Worm (Caenorhabditis elegans) whole organism, young adult: Measurements from ENCODE around the gene ndub-2.

Source experiments
- F39B2.1 ChIP-seq: fragments of 200-800 bp; sonication (Bioruptor generic); IDR thresholded peaks from 2 replicates; pipeline ENCODE4 v1.3.6; 2022; ENCODE audit warnings: missing genetic modification reagents, missing genetic modification characterization, missing compliant biosample characterization
- Y53G8AR.9 ChIP-seq: fragments of 200-800 bp; sonication (Bioruptor generic); conservative IDR thresholded peaks from 2 replicates; pipeline ENCODE4 v1.3.6; 2022; ENCODE audit warnings: missing genetic modification reagents, missing genetic modification characterization, missing compliant biosample characterization
- ZK185.1 ChIP-seq: sonication (generic microtip); optimal IDR thresholded peaks from 2 replicates; lab custom pipeline; 2016; ENCODE audit warnings: mild to moderate bottlenecking, missing genetic modification characterization, missing compliant biosample characterization; ENCODE audit not compliant: poor library complexity, severe bottlenecking
- akir-1 ChIP-seq: fragments of 200-800 bp; sonication (Bioruptor generic); optimal IDR thresholded peaks from 2 replicates; lab custom pipeline; 2018; ENCODE audit warnings: mild to moderate bottlenecking, missing genetic modification characterization, moderate library complexity, missing compliant biosample characterization
- attf-3 ChIP-seq: fragments of 200-800 bp; sonication (Bioruptor generic); conservative IDR thresholded peaks from 2 replicates; pipeline ENCODE4 v1.3.6; 2022; ENCODE audit warnings: missing genetic modification reagents, missing genetic modification characterization, missing compliant biosample characterization
- attf-5 ChIP-seq: fragments of 200-800 bp; sonication (Bioruptor generic); optimal IDR thresholded peaks from 2 replicates; lab custom pipeline; 2018; ENCODE audit warnings: mild to moderate bottlenecking, missing genetic modification characterization, missing compliant biosample characterization
- attf-6 ChIP-seq: fragments of 200-800 bp; sonication (Bioruptor generic); IDR thresholded peaks from 2 replicates; pipeline ENCODE4 v1.3.6; 2022; ENCODE audit warnings: missing genetic modification reagents, missing genetic modification characterization, missing compliant biosample characterization
- bed-1 ChIP-seq: fragments of 200-800 bp; sonication (Bioruptor generic); IDR thresholded peaks from 2 replicates; pipeline ENCODE4 v1.3.6; 2022; ENCODE audit warnings: missing genetic modification reagents, missing genetic modification characterization, missing compliant biosample characterization
- cebp-1 ChIP-seq, 2 experiments: fragments of 200-800 bp in 1 of 2; sonication (Bioruptor generic) in 1 of 2; sonication (generic microtip) in 1 of 2; IDR thresholded peaks in 1 of 2; optimal IDR thresholded peaks in 1 of 2; 2 replicates each; pipeline versions ENCODE4 v1.3.6 to Lab custom; 2017 to 2022; ENCODE audit warnings: missing compliant biosample characterization in 2 of 2, missing genetic modification characterization in 2 of 2, mild to moderate bottlenecking in 1 of 2, missing genetic modification reagents in 1 of 2, moderate library complexity in 1 of 2
- die-1 ChIP-seq: sonication (generic microtip); optimal IDR thresholded peaks from 2 replicates; lab custom pipeline; 2016; ENCODE audit warnings: missing genotype, mild to moderate bottlenecking, missing genetic modification characterization, missing compliant biosample characterization
- dox-1 ChIP-seq: fragments of 200-800 bp; sonication (Bioruptor generic); IDR thresholded peaks from 2 replicates; pipeline ENCODE4 v1.3.6; 2022; ENCODE audit warnings: missing genetic modification reagents, missing genetic modification characterization, missing compliant biosample characterization
- egl-18 ChIP-seq: fragments of 200-800 bp; sonication (Bioruptor generic); IDR thresholded peaks from 2 replicates; pipeline ENCODE4 v1.3.6; 2022; ENCODE audit warnings: missing genetic modification reagents, missing genetic modification characterization, missing compliant biosample characterization
- hmg-1.2 ChIP-seq: fragments of 200-800 bp; sonication (Bioruptor generic); IDR thresholded peaks from 2 replicates; pipeline ENCODE4 v1.3.6; 2022; ENCODE audit warnings: missing genetic modification reagents, missing genetic modification characterization, missing compliant biosample characterization
- lsy-27 ChIP-seq: sonication (generic microtip); optimal IDR thresholded peaks from 2 replicates; lab custom pipeline; 2017; ENCODE audit warnings: missing genetic modification characterization, mild to moderate bottlenecking, missing compliant biosample characterization, antibody characterized with exemption, missing genotype, borderline replicate concordance; ENCODE audit not compliant: insufficient read depth
- madf-3 ChIP-seq: fragments of 200-800 bp; sonication (Bioruptor generic); IDR thresholded peaks from 2 replicates; pipeline ENCODE4 v1.3.6; 2022; ENCODE audit warnings: missing genetic modification reagents, missing genetic modification characterization, missing compliant biosample characterization
- nfya-1 ChIP-seq: sonication (generic microtip); optimal IDR thresholded peaks from 2 replicates; lab custom pipeline; 2017; ENCODE audit warnings: antibody characterized with exemption, missing compliant biosample characterization, missing genetic modification characterization, borderline replicate concordance; ENCODE audit not compliant: insufficient read depth
- nfya-2 ChIP-seq: fragments of 200-800 bp; sonication (Bioruptor generic); IDR thresholded peaks from 2 replicates; pipeline ENCODE4 v1.3.6; 2022; ENCODE audit warnings: missing genetic modification reagents, missing genetic modification characterization, missing compliant biosample characterization
- nfyb-1 ChIP-seq: fragments of 200-800 bp; sonication (Bioruptor generic); IDR thresholded peaks from 2 replicates; pipeline ENCODE4 v1.3.6; 2022; ENCODE audit warnings: missing genetic modification reagents, missing genetic modification characterization, missing compliant biosample characterization
- nhr-80 ChIP-seq: sonication (generic microtip); optimal IDR thresholded peaks from 2 replicates; lab custom pipeline; 2016; ENCODE audit warnings: missing genetic modification characterization, missing compliant biosample characterization
- snpc-1.1 ChIP-seq: sonication (generic microtip); optimal IDR thresholded peaks from 2 replicates; lab custom pipeline; 2017; ENCODE audit warnings: missing genetic modification characterization, mild to moderate bottlenecking, missing compliant biosample characterization, antibody characterized with exemption, moderate library complexity, missing genotype, missing genetic modification reagents; ENCODE audit not compliant: insufficient read depth
- snpc-3.4 ChIP-seq: sonication (generic microtip); optimal IDR thresholded peaks from 2 replicates; lab custom pipeline; 2017; ENCODE audit warnings: missing genetic modification characterization, mild to moderate bottlenecking, missing compliant biosample characterization, antibody characterized with exemption, moderate library complexity, missing genotype, missing genetic modification reagents
- tlf-1 ChIP-seq: fragments of 200-800 bp; sonication (Bioruptor generic); optimal IDR thresholded peaks from 2 replicates; lab custom pipeline; 2018; ENCODE audit warnings: mild to moderate bottlenecking, missing genetic modification characterization, missing compliant biosample characterization
- unc-62 ChIP-seq: fragments of 150-350 bp; optimal IDR thresholded peaks from 2 replicates; lab custom pipeline; 2014; ENCODE audit warnings: missing biosample characterization, missing genetic modification reagents, missing genetic modification characterization
- zim-3 ChIP-seq: sonication (generic microtip); optimal IDR thresholded peaks from 2 replicates; lab custom pipeline; 2017; ENCODE audit warnings: mild to moderate bottlenecking, missing genetic modification characterization, moderate library complexity, missing compliant biosample characterization
- ztf-22 ChIP-seq: fragments of 200-800 bp; sonication (Bioruptor generic); optimal IDR thresholded peaks from 2 replicates; lab custom pipeline; 2018; ENCODE audit warnings: mild to moderate bottlenecking, missing genetic modification characterization, moderate library complexity, missing compliant biosample characterization
- ztf-6 ChIP-seq: fragments of 200-800 bp; sonication (Bioruptor generic); IDR thresholded peaks from 2 replicates; pipeline ENCODE4 v1.3.6; 2022; ENCODE audit warnings: missing genetic modification reagents, missing genetic modification characterization, missing compliant biosample characterization

The ndub-2 gene

DNA sequence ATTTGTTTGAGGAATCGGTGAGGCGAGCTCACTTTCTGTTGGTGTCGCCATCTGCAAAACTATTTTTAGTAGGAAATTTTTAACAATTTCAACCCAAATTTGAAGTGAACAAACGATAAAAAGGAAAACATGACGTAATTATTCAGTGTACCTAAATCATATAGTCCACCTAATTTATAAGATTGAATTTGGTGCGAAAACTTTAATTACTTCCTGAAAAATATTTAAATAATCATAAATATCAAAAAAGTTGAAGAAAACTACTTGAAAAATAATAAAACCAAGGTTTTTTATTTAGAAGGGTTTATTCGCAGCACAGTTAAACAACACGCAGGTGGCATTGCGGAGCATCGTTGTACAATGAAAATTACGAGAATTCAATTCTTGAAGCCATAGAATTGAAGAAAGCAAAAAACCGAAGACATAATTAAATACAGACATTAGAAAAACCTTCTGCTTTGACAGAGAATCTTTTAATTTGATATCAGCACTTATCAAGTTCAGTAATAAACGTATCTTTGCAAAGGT is 22.6 kb upstream of the ndub-2 start, which contains the start of gene tomm-40:
TSS of gene tomm-40 (minus strand) at position 51 of the 528 bp plus-strand sequence.
- TF ChIP-seq akir-1 (GFP tag; lab: Kevin White, UChicago): no peak
- no peak for TF ChIP-seq nfyb-1
- TF ChIP-seq attf-3 (GFP tag; lab: Robert Waterston, UW): peak; percentile 93
- no peak for TF ChIP-seq madf-3 (GFP tag; lab: Robert Waterston, UW)
- TF ChIP-seq nfya-2 (GFP tag; lab: Robert Waterston, UW): no peak

DNA sequence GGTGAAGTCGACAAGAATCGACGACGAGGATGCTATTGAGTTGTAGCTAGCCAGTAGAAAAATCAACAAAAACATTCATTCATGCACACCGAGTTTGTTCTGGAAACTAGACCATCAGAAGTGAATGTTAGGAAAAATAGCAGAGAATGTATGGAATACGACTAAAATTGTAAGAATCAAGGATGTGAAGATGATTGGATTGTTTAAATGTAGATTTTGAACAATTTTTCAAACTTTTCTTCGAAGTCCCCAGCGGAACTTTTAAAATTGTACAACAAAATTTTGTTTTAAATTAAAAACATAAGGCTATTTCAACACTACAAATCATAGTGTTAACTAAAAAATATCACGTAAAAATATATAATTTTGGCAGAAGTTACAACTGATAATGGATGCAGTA is 13.5 kb upstream of the ndub-2 start, which contains the start of gene C18E9.7:
TSS of gene C18E9.7 (minus strand) at position 101 of the 400 bp plus-strand sequence.
- TF ChIP-seq lsy-27 (tag; lab: Kevin White, UChicago): no peak
- no peak for TF ChIP-seq ztf-22 (GFP tag; lab: Kevin White, UChicago)

DNA sequence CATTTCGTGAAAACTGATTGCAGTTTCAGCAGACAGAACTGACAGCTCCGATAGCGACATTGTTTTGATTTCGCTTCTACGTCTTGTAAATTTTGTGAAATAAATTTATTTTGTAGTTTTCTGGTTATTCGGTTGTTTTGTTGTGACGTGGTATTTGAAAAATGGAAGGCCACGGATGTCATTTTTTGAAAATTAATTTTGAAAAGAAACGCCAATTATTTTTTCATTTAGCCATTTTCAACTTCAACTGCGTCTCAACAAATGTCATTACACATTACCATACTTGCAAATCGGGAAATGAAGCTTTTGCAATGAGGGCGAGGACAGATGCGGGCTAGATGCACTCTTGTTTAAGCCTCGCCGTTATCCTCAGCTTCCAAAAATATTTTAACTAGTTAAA is 8.2 kb upstream of the ndub-2 start, which contains the start of gene C18E9.8:
TSS of gene C18E9.8 (minus strand) at position 101 of the 400 bp plus-strand sequence.
- 0 out of 2 replicates have a peak, but pooled peaks have one; percentile 21 for TF ChIP-seq Y53G8AR.9 (GFP tag; lab: Robert Waterston, UW)
- TF ChIP-seq snpc-1.1: no peak
- no peak for TF ChIP-seq hmg-1.2 (GFP tag; lab: Robert Waterston, UW)
- TF ChIP-seq attf-6 (GFP tag; lab: Robert Waterston, UW): no peak

DNA sequence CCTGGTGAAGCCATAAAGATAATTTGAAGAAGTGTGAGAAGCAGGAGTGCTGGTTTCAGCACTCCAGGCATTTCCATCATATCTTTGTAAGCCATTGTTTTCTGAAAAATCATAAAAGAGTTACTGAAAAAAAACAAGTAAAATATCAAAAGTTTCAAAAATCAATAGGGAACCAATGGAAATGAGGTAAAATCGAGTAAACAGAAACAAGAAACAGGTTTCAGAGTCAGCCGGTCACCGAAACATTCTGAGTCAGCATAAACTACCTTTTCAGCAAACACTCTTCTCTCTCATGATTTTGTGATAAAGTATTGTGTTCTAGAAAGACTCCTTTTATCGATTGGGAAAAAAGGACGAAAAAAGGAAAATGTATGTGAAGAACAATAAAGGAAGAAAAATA is 6.7 kb upstream of the ndub-2 start, which contains the start of gene C18E9.9:
TSS of gene C18E9.9 (minus strand) at position 101 of the 400 bp plus-strand sequence.
- no peak for TF ChIP-seq die-1 (tag; lab: Kevin White, UChicago)
- no peak for TF ChIP-seq bed-1 (GFP tag; lab: Robert Waterston, UW)
- no peak for TF ChIP-seq nfyb-1
- TF ChIP-seq tlf-1: no peak
- TF ChIP-seq egl-18 (GFP tag; lab: Robert Waterston, UW): no peak
- no peak for TF ChIP-seq nfya-1 (tag; lab: Kevin White, UChicago)
- TF ChIP-seq ZK185.1: no peak
- TF ChIP-seq ztf-6 (GFP tag; lab: Robert Waterston, UW): no peak
- TF ChIP-seq zim-3: no peak
- TF ChIP-seq nhr-80 (tag; lab: Kevin White, UChicago): no peak
- TF ChIP-seq akir-1 (GFP tag; lab: Kevin White, UChicago): no peak

DNA sequence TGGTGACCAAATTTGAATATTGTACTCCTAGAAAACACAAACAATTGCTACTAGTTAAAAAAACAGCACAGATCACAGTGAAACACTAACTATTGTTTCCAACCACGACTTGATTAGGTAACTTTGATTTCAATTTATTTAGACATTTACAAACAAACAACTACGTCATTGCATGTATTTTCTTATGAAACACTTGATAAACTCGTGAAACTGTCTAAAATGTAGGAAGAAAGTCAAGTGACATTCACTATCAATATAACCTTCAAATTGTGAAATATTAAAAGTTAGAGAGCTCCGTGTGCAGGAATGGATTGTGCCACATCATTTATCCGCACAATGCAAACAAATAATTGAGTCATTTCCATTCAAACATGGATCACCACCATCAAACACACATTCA is 5.9 kb upstream of the ndub-2 start:
- TF ChIP-seq nhr-80 (tag; lab: Kevin White, UChicago): peak; percentile 35
- peak; percentile 24 for TF ChIP-seq attf-5
- TF ChIP-seq nfyb-1: no peak
- TF ChIP-seq unc-62: peak; percentile 80
- peak; percentile 63; the same call in 1 of the 2 replicates for TF ChIP-seq cebp-1 (GFP tag; IDR thresholded peaks at IDR 0.05; lab: Robert Waterston, UW)
- TF ChIP-seq cebp-1 (tag; optimal IDR thresholded peaks at IDR 0.05; lab: Kevin White, UChicago): peak; percentile 80
- no peak for TF ChIP-seq snpc-3.4 (tag; lab: Kevin White, UChicago)
- no peak for TF ChIP-seq ZK185.1

DNA sequence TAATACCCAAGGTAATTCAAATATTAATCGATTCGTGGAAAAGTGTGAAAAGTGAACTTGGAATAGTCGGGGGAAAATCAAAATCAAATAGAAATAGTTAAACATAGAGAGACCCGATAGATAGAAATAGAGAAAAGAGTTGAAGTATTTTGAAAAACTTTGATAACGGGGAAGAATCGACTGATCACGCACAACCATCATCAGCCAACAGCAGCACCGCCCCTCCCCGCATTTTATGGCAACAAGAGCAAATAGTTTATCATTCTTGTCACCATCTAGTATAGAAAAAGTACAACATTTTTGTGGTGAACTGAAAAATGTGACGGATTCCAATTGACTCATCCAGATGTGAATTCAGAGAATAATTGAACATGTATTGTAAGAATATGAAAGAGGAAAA is 4.6 kb upstream of the ndub-2 start:
- peak; percentile 31; the same call in 1 of the 2 replicates for TF ChIP-seq dox-1 (GFP tag; lab: Robert Waterston, UW)
- no peak for TF ChIP-seq F39B2.1 (GFP tag; lab: Robert Waterston, UW)
- TF ChIP-seq cebp-1 (GFP tag; IDR thresholded peaks at IDR 0.05; lab: Robert Waterston, UW): no peak
- TF ChIP-seq cebp-1 (tag; optimal IDR thresholded peaks at IDR 0.05; lab: Kevin White, UChicago): peak; percentile 8
- TF ChIP-seq nhr-80 (tag; lab: Kevin White, UChicago): peak; percentile 78
